Worm (Caenorhabditis elegans): ENCODE measurements around the gene fbxa-148.

DNA sequence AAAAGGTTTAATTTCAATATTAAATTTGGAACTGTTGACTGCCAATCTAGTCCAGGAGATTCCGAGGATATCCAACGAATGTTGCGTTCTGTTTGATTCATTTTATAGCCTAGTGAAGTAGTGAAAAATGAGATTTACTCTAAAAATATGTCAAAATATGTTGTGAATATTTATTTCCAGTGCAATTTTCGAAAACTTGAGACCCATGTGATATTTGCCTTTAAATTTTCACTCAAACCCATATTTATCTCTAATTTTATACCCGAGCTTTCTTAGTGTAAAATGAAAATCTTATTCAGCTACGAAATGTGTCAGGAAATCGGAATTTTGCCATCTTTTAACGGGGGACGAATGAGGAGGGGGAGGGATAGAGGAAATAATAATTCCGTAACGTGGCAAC lies 29.0 kb upstream of the fbxa-148 start, which contains the start of gene F09C6.16:
- TF ChIP-seq lin-39 (tag; optimal IDR thresholded peaks at IDR 0.05) (no peak), nhr-25 (tag; optimal IDR thresholded peaks at IDR 0.05) (no peak), mdl-1 (tag; optimal IDR thresholded peaks at IDR 0.05) (no peak), ceh-16 (tag; optimal IDR thresholded peaks at IDR 0.05) (no peak), elt-1 (tag; optimal IDR thresholded peaks at IDR 0.05) (no peak), jun-1 (tag; optimal IDR thresholded peaks at IDR 0.05) (no peak), ceh-82 (tag; optimal IDR thresholded peaks at IDR 0.05) (no peak), nhr-77 (tag; optimal IDR thresholded peaks at IDR 0.05) (no peak), egl-27 (tag; optimal IDR thresholded peaks at IDR 0.05) (no peak), skn-1 (tag; optimal IDR thresholded peaks at IDR 0.05) (no peak)

All from whole organism, L3 larva.